Worm (Caenorhabditis elegans) whole organism, L2 larva: ENCODE results near the gene Y24D9A.7.

Source experiments
- aly-2 ChIP-seq: fragments of 150-350 bp; optimal IDR thresholded peaks from 2 replicates; lab custom pipeline; 2014; ENCODE audit warnings: missing biosample characterization, missing genetic modification characterization
- nhr-237 ChIP-seq: fragments of 150-350 bp; optimal IDR thresholded peaks from 2 replicates; lab custom pipeline; 2014; ENCODE audit warnings: missing biosample characterization, missing genetic modification characterization
- peb-1 ChIP-seq: fragments of 150-350 bp; optimal IDR thresholded peaks from 2 replicates; lab custom pipeline; 2014; ENCODE audit warnings: missing biosample characterization, missing genetic modification characterization
- skn-1 ChIP-seq: sonication (generic microtip); optimal IDR thresholded peaks from 2 replicates; lab custom pipeline; 2017; ENCODE audit warnings: missing biosample characterization, missing genetic modification characterization

DNA sequence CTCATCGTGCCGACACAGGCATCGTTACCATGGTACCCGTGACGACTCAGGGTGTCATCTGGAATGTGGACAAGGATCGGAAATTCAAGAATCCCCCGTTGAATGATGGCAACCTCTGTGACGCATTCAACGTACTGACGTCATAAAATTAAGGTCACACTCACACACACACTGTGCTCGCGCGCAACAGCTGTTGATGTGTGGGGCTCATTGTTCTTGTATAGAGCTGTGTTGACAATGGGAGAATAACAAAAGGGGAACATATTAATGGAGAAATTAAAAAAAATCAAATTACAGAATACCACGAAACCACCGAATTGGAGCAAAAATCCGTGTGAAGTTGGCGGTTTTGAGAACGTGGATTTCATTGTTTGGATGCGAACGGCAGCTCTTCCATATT is 43.4 kb upstream of the Y24D9A.7 start:
- TF ChIP-seq skn-1 (tag; lab: Kevin White, UChicago) = no peak
- no peak for TF ChIP-seq nhr-237 (tag; lab: Kevin White, UChicago)
- no peak for TF ChIP-seq aly-2 (tag; lab: Kevin White, UChicago)
- no peak for TF ChIP-seq peb-1 (tag; lab: Kevin White, UChicago)
